Worm (Caenorhabditis elegans): ENCODE data around the gene grsp-1.

Gene grsp-1

ce11 chrV:19640808-19641207 is 31.5 kb downstream of the grsp-1 start, which contains the start of gene Y43F8C.6:
TSS of gene Y43F8C.6 (minus strand) at chrV:19640908.
- TF ChIP-seq hmg-11 (tag; optimal IDR thresholded peaks at IDR 0.05) (no peak), skn-1 (tag; optimal IDR thresholded peaks at IDR 0.05) (no peak), fkh-2 (tag; optimal IDR thresholded peaks at IDR 0.05) (no peak), ceh-9 (tag; optimal IDR thresholded peaks at IDR 0.05) (no peak), daf-12 (tag; optimal IDR thresholded peaks at IDR 0.05) (no peak), nhr-28 (tag; optimal IDR thresholded peaks at IDR 0.05) (no peak), pqm-1 (tag; optimal IDR thresholded peaks at IDR 0.05) (no peak)

ce11 chrV:19643015-19643414 is 33.7 kb downstream of the grsp-1 start:
- TF ChIP-seq lsy-12 (tag; optimal IDR thresholded peaks at IDR 0.05) (peak; percentile 87), ztf-4 (tag; optimal IDR thresholded peaks at IDR 0.05) (peak; percentile 41), ceh-9 (tag; optimal IDR thresholded peaks at IDR 0.05) (no peak), tbx-2 (tag; optimal IDR thresholded peaks at IDR 0.05) (peak; percentile 82), daf-12 (tag; optimal IDR thresholded peaks at IDR 0.05) (peak; percentile 12), nhr-77 (tag; optimal IDR thresholded peaks at IDR 0.05) (peak; percentile 45), hmg-11 (tag; optimal IDR thresholded peaks at IDR 0.05) (peak; percentile 90), ceh-28 (tag; optimal IDR thresholded peaks at IDR 0.05) (peak; percentile 59), snpc-4 (tag; optimal IDR thresholded peaks at IDR 0.05) (peak; percentile 50), unc-39 (tag; optimal IDR thresholded peaks at IDR 0.05) (no peak), pha-4 (tag; optimal IDR thresholded peaks at IDR 0.05) (peak; percentile 57), lin-15B (tag; optimal IDR thresholded peaks at IDR 0.05) (peak; percentile 55), jun-1 (tag; optimal IDR thresholded peaks at IDR 0.05) (peak; percentile 79), nfya-1 (tag; optimal IDR thresholded peaks at IDR 0.05; ENCODE audit: insufficient read depth) (peak; percentile 81), unc-62 (GFP tag; optimal IDR thresholded peaks at IDR 0.05) (no peak), ZK546.5 (tag; optimal IDR thresholded peaks at IDR 0.05) (no peak), ztf-11 (tag; optimal IDR thresholded peaks at IDR 0.05) (no peak), nhr-25 (tag; optimal IDR thresholded peaks at IDR 0.05) (peak; percentile 71), lin-39 (tag; optimal IDR thresholded peaks at IDR 0.05) (peak; percentile 94), nhr-76 (tag; optimal IDR thresholded peaks at IDR 0.05) (no peak), skn-1 (tag; optimal IDR thresholded peaks at IDR 0.05) (peak; percentile 53), egl-27 (tag; optimal IDR thresholded peaks at IDR 0.05) (peak; percentile 84), nhr-28 (tag; optimal IDR thresholded peaks at IDR 0.05) (no peak), aly-2 (tag; optimal IDR thresholded peaks at IDR 0.05) (no peak), pqm-1 (tag; optimal IDR thresholded peaks at IDR 0.05) (no peak), nhr-43 (tag; optimal IDR thresholded peaks at IDR 0.05; ENCODE audit: poor library complexity, severe bottlenecking) (peak; percentile 90), ceh-82 (tag; optimal IDR thresholded peaks at IDR 0.05) (peak; percentile 64), nhr-11 (tag; optimal IDR thresholded peaks at IDR 0.05) (peak; percentile 46), ama-1 (optimal IDR thresholded peaks at IDR 0.05) (peak; percentile 69), elt-3 (tag; optimal IDR thresholded peaks at IDR 0.05) (peak in 1 of 3 experiments; percentile 43), egl-5 (tag; optimal IDR thresholded peaks at IDR 0.05) (peak; percentile 67), nhr-23 (tag; optimal IDR thresholded peaks at IDR 0.05) (peak; percentile 67), elt-2 (tag; optimal IDR thresholded peaks at IDR 0.05) (peak; percentile 64), R02D3.7 (tag; optimal IDR thresholded peaks at IDR 0.05) (peak; percentile 30)

- TF ChIP-seq lin-15B (tag; optimal IDR thresholded peaks at IDR 0.05) (peak; percentile 2), nhr-12 (tag; optimal IDR thresholded peaks at IDR 0.05) (no peak), eor-1 (tag; optimal IDR thresholded peaks at IDR 0.05) (no peak), fkh-2 (tag; optimal IDR thresholded peaks at IDR 0.05) (no peak), nhr-23 (tag; optimal IDR thresholded peaks at IDR 0.05) (no peak), mml-1 (tag; optimal IDR thresholded peaks at IDR 0.05) (no peak), pqm-1 (tag; optimal IDR thresholded peaks at IDR 0.05) (no peak), nhr-237 (tag; optimal IDR thresholded peaks at IDR 0.05) (no peak), jun-1 (tag; optimal IDR thresholded peaks at IDR 0.05) (no peak), ztf-11 (tag; optimal IDR thresholded peaks at IDR 0.05) (no peak), ceh-16 (tag; optimal IDR thresholded peaks at IDR 0.05) (no peak), fos-1 (tag; optimal IDR thresholded peaks at IDR 0.05) (no peak), hmg-11 (tag; optimal IDR thresholded peaks at IDR 0.05) (peak; percentile 54), daf-12 (tag; optimal IDR thresholded peaks at IDR 0.05) (no peak), tbx-2 (tag; optimal IDR thresholded peaks at IDR 0.05) (no peak), zag-1 (tag; optimal IDR thresholded peaks at IDR 0.05) (no peak), nhr-67 (tag; optimal IDR thresholded peaks at IDR 0.05) (no peak), ceh-9 (tag; optimal IDR thresholded peaks at IDR 0.05) (no peak), ZK546.5 (tag; optimal IDR thresholded peaks at IDR 0.05) (no peak), nhr-76 (tag; optimal IDR thresholded peaks at IDR 0.05) (no peak), unc-62 (GFP tag; optimal IDR thresholded peaks at IDR 0.05) (no peak), snpc-4 (tag; optimal IDR thresholded peaks at IDR 0.05) (no peak), nhr-28 (tag; optimal IDR thresholded peaks at IDR 0.05) (no peak), nhr-77 (tag; optimal IDR thresholded peaks at IDR 0.05) (no peak), ceh-28 (tag; optimal IDR thresholded peaks at IDR 0.05) (peak; percentile 89), ama-1 (optimal IDR thresholded peaks at IDR 0.05) (no peak), ztf-4 (tag; optimal IDR thresholded peaks at IDR 0.05) (no peak), nfya-1 (tag; optimal IDR thresholded peaks at IDR 0.05; ENCODE audit: insufficient read depth) (peak; percentile 75), sea-2 (GFP tag; optimal IDR thresholded peaks at IDR 0.05) (no peak), mdl-1 (tag; optimal IDR thresholded peaks at IDR 0.05) (no peak), nhr-43 (tag; optimal IDR thresholded peaks at IDR 0.05; ENCODE audit: poor library complexity, severe bottlenecking) (no peak), fkh-10 (GFP tag; optimal IDR thresholded peaks at IDR 0.05) (no peak), nhr-25 (tag; optimal IDR thresholded peaks at IDR 0.05) (no peak), lin-39 (tag; optimal IDR thresholded peaks at IDR 0.05) (peak; percentile 73), ceh-82 (tag; optimal IDR thresholded peaks at IDR 0.05) (no peak), elt-1 (tag; optimal IDR thresholded peaks at IDR 0.05) (no peak)
Observed at ce11 chrV:19643903-19644302, 34.6 kb downstream of the grsp-1 start, which contains the start of the genes Y43F8C.7 and mrps-28. TSS of gene Y43F8C.7 (minus strand) at chrV:19644030. TSS of gene mrps-28 (plus strand) at chrV:19644239.
